Worm (Caenorhabditis elegans): ENCODE data around the gene lin-23.

Gene lin-23

ce11 chrII:6347341-6348118, 23.6 kb upstream of the lin-23 start, which contains the start of gene lgg-1 (continued):
- peak; percentile 45 for TF ChIP-seq dve-1 (tag; optimal IDR thresholded peaks at IDR 0.05; ENCODE audit: insufficient read depth)
- 0 out of 2 replicates have a peak, but pooled peaks have one; percentile 26 for TF ChIP-seq lin-29 (GFP tag; IDR thresholded peaks at IDR 0.05)
- TF ChIP-seq pha-4 (GFP tag; IDR thresholded peaks at IDR 0.05): peak; percentile 67; the same call in 1 of the 2 replicates
- no peak for TF ChIP-seq pha-4 (tag; optimal IDR thresholded peaks at IDR 0.05)
- TF ChIP-seq mep-1 (tag; optimal IDR thresholded peaks at IDR 0.05): peak; percentile 50
- no peak for TF ChIP-seq lir-3 (tag; optimal IDR thresholded peaks at IDR 0.05)
- TF ChIP-seq unc-62 (GFP tag; optimal IDR thresholded peaks at IDR 0.05 in 1 of 2): peak in 1 of 2 experiments; percentile 51
- TF ChIP-seq unc-62 (tag; optimal IDR thresholded peaks at IDR 0.05): no peak
- TF ChIP-seq nhr-48 (tag; optimal IDR thresholded peaks at IDR 0.05): no peak
- TF ChIP-seq nhr-77 (tag; optimal IDR thresholded peaks at IDR 0.05): peak; percentile 33
- TF ChIP-seq hlh-30 (tag; optimal IDR thresholded peaks at IDR 0.05; ENCODE audit: insufficient read depth): peak; percentile 84
- peak; percentile 26; the same call in 1 of the 2 replicates for TF ChIP-seq vab-7 (GFP tag; IDR thresholded peaks at IDR 0.05)
- peak; percentile 7; the same call in 1 of the 2 replicates for TF ChIP-seq arid-1 (GFP tag; conservative IDR thresholded peaks at IDR 0.05)
- TF ChIP-seq mes-2 (tag; optimal IDR thresholded peaks at IDR 0.05; ENCODE audit: poor library complexity, severe bottlenecking): peak; percentile 41
- TF ChIP-seq lin-13 (GFP tag; optimal IDR thresholded peaks at IDR 0.05): no peak
- TF ChIP-seq daf-12 (tag; optimal IDR thresholded peaks at IDR 0.05): no peak
- peak; percentile 71 for TF ChIP-seq hlh-11 (tag; optimal IDR thresholded peaks at IDR 0.05)
- TF ChIP-seq cey-2 (tag; optimal IDR thresholded peaks at IDR 0.05; ENCODE audit: borderline replicate concordance, insufficient read depth): no peak
- TF ChIP-seq lsy-2 (tag; optimal IDR thresholded peaks at IDR 0.05): peak; percentile 61 to 67
- no peak for TF ChIP-seq mxl-2 (GFP tag; conservative IDR thresholded peaks at IDR 0.05)
- no peak for TF ChIP-seq R02D3.7 (tag; optimal IDR thresholded peaks at IDR 0.05)
- 0 out of 4 replicates have a peak, but pooled peaks of 1 of the 2 experiments have one; percentile 3 for TF ChIP-seq madf-5 (GFP tag; IDR thresholded peaks at IDR 0.05)
- TF ChIP-seq php-3 (GFP tag; IDR thresholded peaks at IDR 0.05): no peak; the same call in 1 of the 2 replicates
- 0 out of 2 replicates have a peak, but pooled peaks have one; percentile 7 for TF ChIP-seq mdt-29 (GFP tag; IDR thresholded peaks at IDR 0.05)
- TF ChIP-seq ceh-82 (tag; optimal IDR thresholded peaks at IDR 0.05): no peak
- TF ChIP-seq dpl-1 (GFP tag; optimal IDR thresholded peaks at IDR 0.05): peak; percentile 23
- peak; percentile 31 for TF ChIP-seq nhr-28 (tag; optimal IDR thresholded peaks at IDR 0.05)
- TF ChIP-seq nhr-11 (tag; optimal IDR thresholded peaks at IDR 0.05): peak; percentile 55
- TF ChIP-seq dmd-6 (GFP tag; IDR thresholded peaks at IDR 0.05): peak; percentile 56
- TF ChIP-seq aha-1 (tag): peak; percentile 96
- peak; percentile 36 for TF ChIP-seq F37D6.2 (tag; optimal IDR thresholded peaks at IDR 0.05)
- TF ChIP-seq nhr-76 (tag; optimal IDR thresholded peaks at IDR 0.05): no peak
- peak; percentile 82 for TF ChIP-seq ceh-28 (tag; optimal IDR thresholded peaks at IDR 0.05)
- peak; percentile 34 for TF ChIP-seq gei-8 (GFP tag; optimal IDR thresholded peaks at IDR 0.05)
- no peak for TF ChIP-seq F49E8.2 (tag; optimal IDR thresholded peaks at IDR 0.05; ENCODE audit: borderline replicate concordance)
- peak in 1 of 2 experiments; percentile 20 for TF ChIP-seq hif-1 (tag; optimal IDR thresholded peaks at IDR 0.05)
- 0 out of 2 replicates have a peak, but pooled peaks have one; percentile 12 for TF ChIP-seq dmd-8 (GFP tag; IDR thresholded peaks at IDR 0.05)
- TF ChIP-seq saeg-2 (GFP tag; IDR thresholded peaks at IDR 0.05): 0 out of 2 replicates have a peak, but pooled peaks have one; percentile 19
- TF ChIP-seq ctbp-1 (GFP tag; IDR thresholded peaks at IDR 0.05): 0 out of 2 replicates have a peak, but pooled peaks have one; percentile 37
- TF ChIP-seq snpc-1.2 (GFP tag; IDR thresholded peaks at IDR 0.05): peak; percentile 61
- peak; percentile 39 for TF ChIP-seq spr-1 (tag; optimal IDR thresholded peaks at IDR 0.05)
- peak; percentile 5 for TF ChIP-seq duxl-1 (tag; optimal IDR thresholded peaks at IDR 0.05; ENCODE audit: poor library complexity)
- peak; percentile 95 for TF ChIP-seq ama-1 (optimal IDR thresholded peaks at IDR 0.05)
- peak; percentile 75 for TF ChIP-seq egl-43 (GFP tag; IDR thresholded peaks at IDR 0.05)
- peak in 1 of 2 experiments; percentile 54 for TF ChIP-seq ZK546.5 (tag; optimal IDR thresholded peaks at IDR 0.05)
- peak; percentile 34 for TF ChIP-seq rbr-2 (tag; optimal IDR thresholded peaks at IDR 0.05)
- TF ChIP-seq zip-2 (tag; optimal IDR thresholded peaks at IDR 0.05): no peak
- TF ChIP-seq F44E2.7 (GFP tag; IDR thresholded peaks at IDR 0.05): no peak

Measured in whole organism, L4 larva.